Fruit fly (Drosophila melanogaster) whole organism: ENCODE results near the gene Prp16.

Experiments used
- CG8478 ChIP-seq: fragments of >200 bp; optimal IDR thresholded peaks from 2 replicates; lab custom pipeline; 2018; ENCODE audit warnings: inconsistent platforms
- Dll ChIP-seq: fragments of >200 bp; optimal IDR thresholded peaks from 2 replicates; lab custom pipeline; 2017
- EcR ChIP-seq, 2 experiments: fragments of >200 bp; optimal IDR thresholded peaks; 2 replicates each; lab custom pipeline; 2017; ENCODE audit warnings: missing biosample characterization in 2 of 2, missing genetic modification characterization in 2 of 2, missing genetic modification reagents in 2 of 2
- pan ChIP-seq: fragments of >200 bp; optimal IDR thresholded peaks from 2 replicates; lab custom pipeline; 2017
- psq ChIP-seq: fragments of >200 bp; optimal IDR thresholded peaks from 2 replicates; lab custom pipeline; 2017
- usp ChIP-seq: fragments of >200 bp; optimal IDR thresholded peaks from 2 replicates; lab custom pipeline; 2017; ENCODE audit warnings: missing biosample characterization, missing genetic modification characterization, mixed read lengths

The Prp16 gene

dm6 chrX:14216844-14217243 lies 15.7 kb downstream of the Prp16 start:
- TF ChIP-seq Dll (lab: Kevin White, UChicago) (no peak), CG8478 (lab: Kevin White, UChicago) (no peak)

- no peak for TF ChIP-seq usp (GFP tag; lab: Kevin White, UChicago)
- TF ChIP-seq Dll (lab: Kevin White, UChicago) = no peak
- no peak for TF ChIP-seq pan (lab: Kevin White, UChicago)
- TF ChIP-seq psq (lab: Kevin White, UChicago) = no peak
- TF ChIP-seq EcR (GFP tag; optimal IDR thresholded peaks at IDR 0.05; lab: Kevin White, UChicago) = no peak
- no peak for TF ChIP-seq CG8478 (lab: Kevin White, UChicago)
Measured at dm6 chrX:14218045-14218483, 16.9 kb downstream of the Prp16 start.

dm6 chrX:14221182-14221581 lies 20.0 kb downstream of the Prp16 start:
- no peak for TF ChIP-seq psq (lab: Kevin White, UChicago)
- no peak for TF ChIP-seq usp (GFP tag; lab: Kevin White, UChicago)
- TF ChIP-seq CG8478 (lab: Kevin White, UChicago) = no peak
- no peak for TF ChIP-seq EcR (GFP tag; optimal IDR thresholded peaks at IDR 0.05; lab: Kevin White, UChicago)
- TF ChIP-seq pan (lab: Kevin White, UChicago) = no peak
- no peak for TF ChIP-seq Dll (lab: Kevin White, UChicago)

- no peak for TF ChIP-seq psq (lab: Kevin White, UChicago)
- TF ChIP-seq CG8478 (lab: Kevin White, UChicago) = no peak
- TF ChIP-seq pan (lab: Kevin White, UChicago) = no peak
- no peak for TF ChIP-seq Dll (lab: Kevin White, UChicago)
- TF ChIP-seq EcR (GFP tag; optimal IDR thresholded peaks at IDR 0.05; lab: Kevin White, UChicago) = no peak
- no peak for TF ChIP-seq usp (GFP tag; lab: Kevin White, UChicago)
Measured at dm6 chrX:14221995-14222394, 20.8 kb downstream of the Prp16 start.

dm6 chrX:14225665-14226064 lies 24.5 kb downstream of the Prp16 start, which contains the start of gene CG11674:
Gene CG11674 (minus strand): TSS chrX:14225879.
- TF ChIP-seq CG8478 (lab: Kevin White, UChicago) = no peak
- no peak for TF ChIP-seq Dll (lab: Kevin White, UChicago)
- no peak for TF ChIP-seq psq (lab: Kevin White, UChicago)
- TF ChIP-seq pan (lab: Kevin White, UChicago) = no peak
- no peak for TF ChIP-seq EcR (GFP tag; optimal IDR thresholded peaks at IDR 0.05; lab: Kevin White, UChicago)
- no peak for TF ChIP-seq usp (GFP tag; lab: Kevin White, UChicago)

- no peak for TF ChIP-seq usp (GFP tag; lab: Kevin White, UChicago)
- TF ChIP-seq CG8478 (lab: Kevin White, UChicago) = no peak
Measured at dm6 chrX:14226093-14226492, 24.9 kb downstream of the Prp16 start, which contains the start of gene mRpL38. Gene mRpL38 (plus strand): TSS chrX:14226289.

dm6 chrX:14227043-14227442 lies 25.9 kb downstream of the Prp16 start:
- TF ChIP-seq EcR (GFP tag; optimal IDR thresholded peaks at IDR 0.05; lab: Kevin White, UChicago) (no peak), CG8478 (lab: Kevin White, UChicago) (no peak), Dll (lab: Kevin White, UChicago) (no peak), pan (lab: Kevin White, UChicago) (no peak), psq (lab: Kevin White, UChicago) (no peak), usp (GFP tag; lab: Kevin White, UChicago) (no peak)

dm6 chrX:14233843-14234337 lies 32.7 kb downstream of the Prp16 start, which contains the start of gene CG42271:
Gene CG42271 (minus strand): TSS chrX:14234066.
- TF ChIP-seq CG8478 (lab: Kevin White, UChicago) = no peak
- no peak for TF ChIP-seq EcR (GFP tag; optimal IDR thresholded peaks at IDR 0.05; lab: Kevin White, UChicago)
- no peak for TF ChIP-seq usp (GFP tag; lab: Kevin White, UChicago)
- no peak for TF ChIP-seq psq (lab: Kevin White, UChicago)
- no peak for TF ChIP-seq pan (lab: Kevin White, UChicago)
- TF ChIP-seq Dll (lab: Kevin White, UChicago) = no peak

- TF ChIP-seq pan (lab: Kevin White, UChicago) (no peak), CG8478 (lab: Kevin White, UChicago) (no peak), psq (lab: Kevin White, UChicago) (no peak), Dll (lab: Kevin White, UChicago) (no peak), EcR (GFP tag; optimal IDR thresholded peaks at IDR 0.05; lab: Kevin White, UChicago) (no peak), usp (GFP tag; lab: Kevin White, UChicago) (no peak)
Measured at dm6 chrX:14234468-14234867, 33.3 kb downstream of the Prp16 start.

- TF ChIP-seq EcR (GFP tag; optimal IDR thresholded peaks at IDR 0.05; lab: Kevin White, UChicago) (no peak), psq (lab: Kevin White, UChicago) (no peak), Dll (lab: Kevin White, UChicago) (no peak), CG8478 (lab: Kevin White, UChicago) (no peak), pan (lab: Kevin White, UChicago) (no peak), usp (GFP tag; lab: Kevin White, UChicago) (no peak)
Measured at dm6 chrX:14237873-14238394, 36.8 kb downstream of the Prp16 start, which contains the start of the genes Fbxl4 and Dus2. Gene Fbxl4 (minus strand): TSS chrX:14237923. Gene Dus2 (plus strand): TSS chrX:14237988.

dm6 chrX:14242479-14242878 lies 41.3 kb downstream of the Prp16 start, which contains the start of gene mRNA-cap:
Gene mRNA-cap (minus strand): TSS chrX:14242822.
- no peak for TF ChIP-seq pan (lab: Kevin White, UChicago)
- no peak for TF ChIP-seq EcR (GFP tag; optimal IDR thresholded peaks at IDR 0.05; lab: Kevin White, UChicago)
- TF ChIP-seq psq (lab: Kevin White, UChicago) = no peak
- TF ChIP-seq Dll (lab: Kevin White, UChicago) = no peak
- TF ChIP-seq usp (GFP tag; lab: Kevin White, UChicago) = no peak
- TF ChIP-seq CG8478 (lab: Kevin White, UChicago) = no peak
